Worm (Caenorhabditis elegans) whole organism, L2 larva: ENCODE data around the gene C24A8.6.
"Not testable (repeated sequence)": the region's sequence is repeated elsewhere in the genome, so short reads cannot be mapped to it uniquely, and the experiment has no call there.

Experiments
- C34F6.9 ChIP-seq: fragments of 150-350 bp; optimal IDR thresholded peaks from 2 replicates; lab custom pipeline; 2014; ENCODE audit warnings: missing biosample characterization, missing genetic modification characterization
- F13H6.1 ChIP-seq: sonication (generic microtip); optimal IDR thresholded peaks from 2 replicates; lab custom pipeline; 2016; ENCODE audit warnings: missing genetic modification characterization, missing compliant biosample characterization
- Y55F3AM.14 ChIP-seq: fragments of 200-800 bp; sonication (Bioruptor generic); optimal IDR thresholded peaks from 2 replicates; lab custom pipeline; 2018; ENCODE audit warnings: mild to moderate bottlenecking, missing genetic modification characterization, missing compliant biosample characterization
- ZK546.5 ChIP-seq: sonication (generic microtip); optimal IDR thresholded peaks from 2 replicates; lab custom pipeline; 2017; ENCODE audit warnings: missing biosample characterization, missing genetic modification characterization
- ama-1 ChIP-seq: fragments of 150-350 bp; optimal IDR thresholded peaks from 2 replicates; lab custom pipeline; 2018; ENCODE audit warnings: inconsistent platforms
- ceh-16 ChIP-seq: fragments of 150-350 bp; optimal IDR thresholded peaks from 2 replicates; lab custom pipeline; 2014; ENCODE audit warnings: missing biosample characterization, missing genetic modification characterization
- ceh-82 ChIP-seq: fragments of 150-350 bp; optimal IDR thresholded peaks from 2 replicates; lab custom pipeline; 2014; ENCODE audit warnings: missing biosample characterization, missing genetic modification characterization
- dmd-4 ChIP-seq: sonication (generic microtip); optimal IDR thresholded peaks from 2 replicates; lab custom pipeline; 2017; ENCODE audit warnings: missing biosample characterization, missing genetic modification characterization
- egl-27 ChIP-seq: sonication (generic microtip); optimal IDR thresholded peaks from 3 replicates; lab custom pipeline; 2017; ENCODE audit warnings: missing biosample characterization, missing genetic modification reagents, missing genetic modification characterization
- elt-1 ChIP-seq: fragments of 150-350 bp; optimal IDR thresholded peaks from 2 replicates; lab custom pipeline; 2014; ENCODE audit warnings: missing biosample characterization, missing genetic modification characterization
- elt-3 ChIP-seq: sonication (generic microtip); optimal IDR thresholded peaks from 2 replicates; lab custom pipeline; 2017; ENCODE audit warnings: missing biosample characterization, missing genetic modification characterization
- gmeb-1 ChIP-seq: fragments of 150-350 bp; optimal IDR thresholded peaks from 2 replicates; lab custom pipeline; 2014; ENCODE audit warnings: missing biosample characterization, missing genetic modification characterization
- lin-11 ChIP-seq: fragments of 150-350 bp; sonication (generic microtip); optimal IDR thresholded peaks from 2 replicates; lab custom pipeline; 2014; ENCODE audit warnings: missing biosample characterization, missing genetic modification characterization, inconsistent platforms, mixed read lengths
- lin-13 ChIP-seq: fragments of 150-350 bp; optimal IDR thresholded peaks from 2 replicates; lab custom pipeline; 2014; ENCODE audit warnings: missing biosample characterization, missing genetic modification reagents, missing genetic modification characterization
- lin-39 ChIP-seq: fragments of 150-350 bp; optimal IDR thresholded peaks from 2 replicates; lab custom pipeline; 2014; ENCODE audit warnings: missing biosample characterization, missing genetic modification reagents, missing genetic modification characterization
- lsy-2 ChIP-seq, 2 experiments: fragments of 150-350 bp in 1 of 2; sonication (generic microtip) in 1 of 2; optimal IDR thresholded peaks; 2 replicates each; lab custom pipeline; 2014 to 2017; ENCODE audit warnings: missing biosample characterization in 2 of 2, missing genetic modification characterization in 2 of 2
- nhr-11 ChIP-seq: fragments of 150-350 bp; optimal IDR thresholded peaks from 2 replicates; lab custom pipeline; 2014; ENCODE audit warnings: missing biosample characterization, missing genetic modification characterization
- nhr-12 ChIP-seq: fragments of 150-350 bp; optimal IDR thresholded peaks from 2 replicates; lab custom pipeline; 2014; ENCODE audit warnings: missing biosample characterization, missing genetic modification characterization
- nhr-129 ChIP-seq: fragments of 150-350 bp; optimal IDR thresholded peaks from 2 replicates; lab custom pipeline; 2014; ENCODE audit warnings: missing biosample characterization, missing genetic modification characterization
- nhr-21 ChIP-seq: fragments of 150-350 bp; optimal IDR thresholded peaks from 2 replicates; lab custom pipeline; 2014; ENCODE audit warnings: missing biosample characterization, missing genetic modification characterization
- nhr-23 ChIP-seq: fragments of 150-350 bp; optimal IDR thresholded peaks from 2 replicates; lab custom pipeline; 2014; ENCODE audit warnings: missing biosample characterization, missing genetic modification reagents, missing genetic modification characterization
- nhr-237 ChIP-seq: fragments of 150-350 bp; optimal IDR thresholded peaks from 2 replicates; lab custom pipeline; 2014; ENCODE audit warnings: missing biosample characterization, missing genetic modification characterization
- nhr-77 ChIP-seq: fragments of 150-350 bp; optimal IDR thresholded peaks from 2 replicates; lab custom pipeline; 2014; ENCODE audit warnings: missing biosample characterization, missing genetic modification characterization
- sma-9 ChIP-seq, 2 experiments: fragments of 150-350 bp in 1 of 2; sonication (generic microtip) in 1 of 2; optimal IDR thresholded peaks; 2 replicates each; lab custom pipeline; 2014 to 2016; ENCODE audit warnings: missing genetic modification characterization in 2 of 2, mild to moderate bottlenecking in 1 of 2, missing biosample characterization in 1 of 2, missing compliant biosample characterization in 1 of 2, missing genetic modification reagents in 1 of 2, moderate library complexity in 1 of 2
- snpc-4 ChIP-seq: fragments of 150-350 bp; optimal IDR thresholded peaks from 2 replicates; lab custom pipeline; 2014; ENCODE audit warnings: missing biosample characterization, missing genetic modification characterization
- unc-39 ChIP-seq: fragments of 150-350 bp; optimal IDR thresholded peaks from 2 replicates; lab custom pipeline; 2014; ENCODE audit warnings: missing biosample characterization, missing genetic modification characterization
- unc-55 ChIP-seq: fragments of 150-350 bp; sonication (generic microtip); optimal IDR thresholded peaks from 3 replicates; lab custom pipeline; 2014; ENCODE audit warnings: missing biosample characterization, missing genetic modification reagents, missing genetic modification characterization
- unc-62 ChIP-seq: fragments of 150-350 bp; optimal IDR thresholded peaks from 2 replicates; lab custom pipeline; 2014; ENCODE audit warnings: missing biosample characterization, missing genetic modification reagents, missing genetic modification characterization
- zag-1 ChIP-seq: fragments of 150-350 bp; optimal IDR thresholded peaks from 2 replicates; lab custom pipeline; 2014; ENCODE audit warnings: missing biosample characterization, missing genetic modification characterization
- ztf-11 ChIP-seq: sonication (generic microtip); optimal IDR thresholded peaks from 2 replicates; lab custom pipeline; 2017; ENCODE audit warnings: missing biosample characterization, missing genetic modification characterization
- ztf-4 ChIP-seq: fragments of 150-350 bp; optimal IDR thresholded peaks from 2 replicates; lab custom pipeline; 2014; ENCODE audit warnings: missing biosample characterization, missing genetic modification characterization

The C24A8.6 gene

ce11 chrX:4342730-4343129, 10.5 kb upstream of the C24A8.6 start:
- TF ChIP-seq ZK546.5 (tag; lab: Kevin White, UChicago), result no peak
- no peak for TF ChIP-seq lin-13 (GFP tag; lab: Kevin White, UChicago)
- no peak for TF ChIP-seq C34F6.9 (tag; lab: Kevin White, UChicago)
- no peak for TF ChIP-seq gmeb-1 (tag; lab: Kevin White, UChicago)
- TF ChIP-seq zag-1, result no peak
- no peak for TF ChIP-seq nhr-12 (tag; lab: Kevin White, UChicago)
- no peak for TF ChIP-seq unc-62
- no peak for TF ChIP-seq ama-1 (lab: Kevin White, UChicago)
- no peak for TF ChIP-seq nhr-129 (tag; lab: Kevin White, UChicago)
- no peak for TF ChIP-seq unc-55 (GFP tag; lab: Kevin White, UChicago)
- TF ChIP-seq sma-9 (GFP tag; optimal IDR thresholded peaks at IDR 0.05; lab: Kevin White, UChicago), result no peak
- TF ChIP-seq sma-9 (tag; optimal IDR thresholded peaks at IDR 0.05; lab: Kevin White, UChicago), result no peak
- TF ChIP-seq ceh-16, result no peak
- no peak for TF ChIP-seq egl-27 (tag; lab: Kevin White, UChicago)
- TF ChIP-seq unc-39, result no peak
- no peak for TF ChIP-seq ztf-4
- TF ChIP-seq, all 48 proteins: peak for 0

ce11 chrX:4339332-4339731, 7.1 kb upstream of the C24A8.6 start, which contains the start of gene cst-1:
cst-1 (plus strand) TSS chrX:4339632.
- not testable (repeated sequence) for TF ChIP-seq ztf-11, elt-3, nhr-237 (tag; lab: Kevin White, UChicago)

- TF ChIP-seq nhr-21; F13H6.1 (tag; lab: Kevin White, UChicago); ZK546.5 (tag; lab: Kevin White, UChicago): not testable (repeated sequence)
Observed at ce11 chrX:4335950-4336349, 3.7 kb upstream of the C24A8.6 start, which contains the start of gene cst-2. cst-2 (minus strand) TSS chrX:4336050.

- no peak for TF ChIP-seq dmd-4 (tag; lab: Kevin White, UChicago)
- no peak for TF ChIP-seq ztf-4
- no peak for TF ChIP-seq zag-1
- no peak for TF ChIP-seq lsy-2 (tag; optimal IDR thresholded peaks at IDR 0.05; lab: Kevin White, UChicago)
- TF ChIP-seq lin-39, result no peak
Observed at ce11 chrX:4328816-4329215, 3.4 kb downstream of the C24A8.6 start, which contains the start of gene C24A8.5. C24A8.5 (minus strand) TSS chrX:4328916.

ce11 chrX:4322847-4323455, 9.3 kb downstream of the C24A8.6 start:
- TF ChIP-seq nhr-12 (tag; lab: Kevin White, UChicago) (no peak), snpc-4 (tag; lab: Kevin White, UChicago) (no peak), gmeb-1 (tag; lab: Kevin White, UChicago) (no peak), lin-11 (no peak), ZK546.5 (tag; lab: Kevin White, UChicago) (no peak), elt-1 (no peak)
- TF ChIP-seq, all 48 proteins: peak for 0

ce11 chrX:4320563-4320962, 11.6 kb downstream of the C24A8.6 start, which contains the start of gene dop-6:
dop-6 (plus strand) TSS chrX:4320863.
- TF ChIP-seq unc-55 (GFP tag; lab: Kevin White, UChicago) (no peak), C34F6.9 (tag; lab: Kevin White, UChicago) (no peak), nhr-77 (tag; lab: Kevin White, UChicago) (no peak), nhr-11 (tag; lab: Kevin White, UChicago) (no peak), unc-62 (no peak), egl-27 (tag; lab: Kevin White, UChicago) (no peak), Y55F3AM.14 (GFP tag; lab: Kevin White, UChicago) (no peak), elt-1 (no peak), nhr-23 (tag; lab: Kevin White, UChicago) (no peak), snpc-4 (tag; lab: Kevin White, UChicago) (no peak), ceh-82 (tag; lab: Kevin White, UChicago) (no peak), gmeb-1 (tag; lab: Kevin White, UChicago) (no peak)
